Worm (Caenorhabditis elegans): ENCODE results near the gene act-4.

DNA sequence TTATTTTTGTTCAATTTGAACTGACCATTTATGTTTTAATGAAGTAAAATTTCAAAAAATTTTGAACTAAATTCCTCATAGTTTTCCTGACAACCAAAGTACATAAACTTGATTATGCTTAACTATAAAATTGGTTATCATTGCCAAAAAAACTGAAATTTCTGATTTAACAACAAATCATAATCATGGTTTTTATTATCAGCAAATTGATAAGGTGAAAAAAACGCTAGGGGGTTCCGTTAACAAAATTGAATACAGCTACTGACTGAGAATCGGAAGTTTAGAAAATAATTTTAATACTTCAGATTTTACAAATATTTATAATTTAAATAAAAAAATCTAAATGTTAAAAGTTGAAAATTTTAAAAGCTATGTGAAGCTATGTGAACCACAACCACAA is 46.6 kb downstream of the act-4 start:
- no peak for TF ChIP-seq hmbx-1 (tag; optimal IDR thresholded peaks at IDR 0.05)
- no peak for TF ChIP-seq ama-1 (optimal IDR thresholded peaks at IDR 0.05)
- TF ChIP-seq pes-1 (GFP tag; IDR thresholded peaks at IDR 0.05), result no peak
- TF ChIP-seq sea-1 (GFP tag; conservative IDR thresholded peaks at IDR 0.05), result no peak
- no peak for TF ChIP-seq hnd-1 (tag; optimal IDR thresholded peaks at IDR 0.05)
- TF ChIP-seq ceh-13 (GFP tag; optimal IDR thresholded peaks at IDR 0.05), result no peak
